Fruit fly (Drosophila melanogaster) whole organism, embryonic: ENCODE data around the gene Rnf146.

ENCODE experiments used
- Antp ChIP-seq: fragments of 200-800 bp; sonication (Bioruptor generic); optimal IDR thresholded peaks from 3 replicates; lab custom pipeline; 2016; ENCODE audit warnings: missing biosample characterization, missing genetic modification characterization
- Asciz ChIP-seq: fragments of 200-800 bp; sonication (Bioruptor generic); optimal IDR thresholded peaks from 2 replicates; lab custom pipeline; 2017; ENCODE audit warnings: missing biosample characterization, mild to moderate bottlenecking, missing genetic modification characterization, missing genetic modification reagents
- CG10267 ChIP-seq: fragments of 200-800 bp; sonication (Bioruptor generic); optimal IDR thresholded peaks from 2 replicates; lab custom pipeline; 2018; ENCODE audit warnings: missing biosample characterization, mild to moderate bottlenecking, missing genetic modification characterization, moderate library complexity
- CG12219 ChIP-seq: fragments of 200-800 bp; sonication (Bioruptor generic); optimal IDR thresholded peaks from 3 replicates; lab custom pipeline; 2018; ENCODE audit warnings: missing biosample characterization, mild to moderate bottlenecking, missing genetic modification characterization
- CG15073 ChIP-seq: fragments of 200-800 bp; sonication (Bioruptor generic); optimal IDR thresholded peaks from 2 replicates; lab custom pipeline; 2016; ENCODE audit warnings: missing biosample characterization, missing genetic modification characterization
- CG15696 ChIP-seq: fragments of 200-800 bp; sonication (Bioruptor generic); optimal IDR thresholded peaks from 2 replicates; lab custom pipeline; 2019; ENCODE audit warnings: missing biosample characterization, mild to moderate bottlenecking, missing genetic modification characterization, moderate library complexity
- CG1602 ChIP-seq: fragments of 200-800 bp; sonication (Bioruptor generic); optimal IDR thresholded peaks from 3 replicates; lab custom pipeline; 2016; ENCODE audit warnings: missing biosample characterization, missing genetic modification characterization
- CG16813 ChIP-seq: fragments of 200-800 bp; sonication (Bioruptor generic); IDR thresholded peaks from 3 replicates; pipeline ENCODE4 v1.3.6; 2022; ENCODE audit warnings: missing biosample characterization, missing genetic modification characterization; ENCODE audit not compliant: partially characterized antibody
- CG17912 ChIP-seq: fragments of 200-800 bp; sonication (Bioruptor generic); optimal IDR thresholded peaks from 2 replicates; lab custom pipeline; 2018; ENCODE audit warnings: missing biosample characterization, mild to moderate bottlenecking, missing genetic modification characterization
- CG18476 ChIP-seq: fragments of 200-800 bp; sonication (Bioruptor generic); optimal IDR thresholded peaks from 2 replicates; lab custom pipeline; 2016; ENCODE audit warnings: missing biosample characterization, mild to moderate bottlenecking, missing genetic modification characterization
- CG2875 ChIP-seq: fragments of 200-800 bp; sonication (Bioruptor generic); optimal IDR thresholded peaks from 2 replicates; lab custom pipeline; 2017; ENCODE audit warnings: missing biosample characterization, mild to moderate bottlenecking, missing genetic modification characterization, missing genetic modification reagents
- CG34376 ChIP-seq: fragments of 200-800 bp; sonication (Bioruptor generic); optimal IDR thresholded peaks from 2 replicates; lab custom pipeline; 2018; ENCODE audit warnings: missing biosample characterization, mild to moderate bottlenecking, missing genetic modification characterization
- CG3995 ChIP-seq: fragments of 200-800 bp; sonication (Bioruptor generic); optimal IDR thresholded peaks from 3 replicates; lab custom pipeline; 2016; ENCODE audit warnings: missing biosample characterization, missing genetic modification characterization
- CG4424 ChIP-seq: fragments of 200-800 bp; sonication (Bioruptor generic); optimal IDR thresholded peaks from 3 replicates; lab custom pipeline; 2016; ENCODE audit warnings: missing biosample characterization, missing genetic modification characterization
- CG4820 ChIP-seq: fragments of 200-800 bp; sonication (Bioruptor generic); optimal IDR thresholded peaks from 3 replicates; lab custom pipeline; 2016; ENCODE audit warnings: missing biosample characterization, missing genetic modification characterization
- CG6654 ChIP-seq: fragments of 200-800 bp; sonication (Bioruptor generic); optimal IDR thresholded peaks from 2 replicates; lab custom pipeline; 2017; ENCODE audit warnings: missing biosample characterization, mild to moderate bottlenecking, missing genetic modification characterization
- CG6791 ChIP-seq: fragments of 200-800 bp; sonication (Bioruptor generic); IDR thresholded peaks from 3 replicates; pipeline ENCODE4 v1.3.6; 2022; ENCODE audit warnings: missing biosample characterization, missing genetic modification characterization; ENCODE audit not compliant: partially characterized antibody
- CG7271 ChIP-seq: fragments of 200-800 bp; sonication (Bioruptor generic); optimal IDR thresholded peaks from 2 replicates; lab custom pipeline; 2018; ENCODE audit warnings: missing biosample characterization, mild to moderate bottlenecking, missing genetic modification characterization, moderate library complexity
- CG9932 ChIP-seq: fragments of 200-800 bp; sonication (Bioruptor generic); IDR thresholded peaks from 2 replicates; pipeline ENCODE4 v1.3.6; 2022; ENCODE audit warnings: missing biosample characterization, missing genetic modification characterization
- CoRest ChIP-seq: fragments of 200-800 bp; sonication (Bioruptor generic); optimal IDR thresholded peaks from 3 replicates; lab custom pipeline; 2018; ENCODE audit warnings: missing biosample characterization, mild to moderate bottlenecking, missing genetic modification characterization, moderate library complexity
- Fer2 ChIP-seq: fragments of 200-800 bp; sonication (Bioruptor generic); optimal IDR thresholded peaks from 2 replicates; lab custom pipeline; 2018; ENCODE audit warnings: missing biosample characterization, mild to moderate bottlenecking, missing genetic modification characterization, moderate library complexity
- Hand ChIP-seq: fragments of 200-800 bp; sonication (Bioruptor generic); optimal IDR thresholded peaks from 2 replicates; lab custom pipeline; 2017; ENCODE audit warnings: mild to moderate bottlenecking, missing biosample characterization, missing genetic modification reagents, missing genetic modification characterization
- Hmr ChIP-seq: fragments of 200-800 bp; sonication (Bioruptor generic); optimal IDR thresholded peaks from 3 replicates; lab custom pipeline; 2017; ENCODE audit warnings: mild to moderate bottlenecking, missing biosample characterization, missing genetic modification reagents, missing genetic modification characterization
- Hsf ChIP-seq: fragments of 200-800 bp; sonication (Bioruptor generic); optimal IDR thresholded peaks from 3 replicates; lab custom pipeline; 2016; ENCODE audit warnings: missing biosample characterization, missing genetic modification characterization
- Meics ChIP-seq: fragments of 200-800 bp; sonication (Bioruptor generic); optimal IDR thresholded peaks from 2 replicates; lab custom pipeline; 2017; ENCODE audit warnings: missing biosample characterization, mild to moderate bottlenecking, missing genetic modification characterization
- NC2β ChIP-seq: fragments of 200-800 bp; sonication (Bioruptor generic); optimal IDR thresholded peaks from 2 replicates; lab custom pipeline; 2016; ENCODE audit warnings: missing biosample characterization, missing genetic modification characterization
- Nf-YC ChIP-seq: fragments of 200-800 bp; optimal IDR thresholded peaks from 3 replicates; lab custom pipeline; 2019; ENCODE audit warnings: missing biosample characterization, mild to moderate bottlenecking, missing genetic modification characterization, moderate library complexity
- Oli ChIP-seq: fragments of 200-800 bp; sonication (Bioruptor generic); optimal IDR thresholded peaks from 2 replicates; lab custom pipeline; 2018; ENCODE audit warnings: missing biosample characterization, mild to moderate bottlenecking, missing genetic modification characterization, moderate library complexity
- Opbp ChIP-seq: fragments of 200-800 bp; sonication (Bioruptor generic); IDR thresholded peaks from 3 replicates; pipeline ENCODE4 v1.3.6; 2022; ENCODE audit warnings: missing biosample characterization, missing genetic modification characterization; ENCODE audit not compliant: partially characterized antibody
- Optix ChIP-seq: fragments of 200-800 bp; sonication (Bioruptor generic); IDR thresholded peaks from 3 replicates; pipeline ENCODE4 v1.3.6; 2022; ENCODE audit warnings: missing biosample characterization, missing genetic modification characterization
- Rx ChIP-seq: fragments of 200-800 bp; sonication (Bioruptor generic); IDR thresholded peaks from 2 replicates; pipeline ENCODE4 v1.3.6; 2022; ENCODE audit warnings: missing biosample characterization, missing genetic modification characterization
- Spps ChIP-seq: fragments of 200-800 bp; sonication (Bioruptor generic); optimal IDR thresholded peaks from 2 replicates; lab custom pipeline; 2018; ENCODE audit warnings: missing biosample characterization, mild to moderate bottlenecking, missing genetic modification characterization
- Tbp ChIP-seq: fragments of >200 bp; optimal IDR thresholded peaks from 2 replicates; lab custom pipeline; 2018; ENCODE audit warnings: missing biosample characterization, missing genetic modification characterization
- Trl ChIP-seq, 3 experiments: fragments of >200 bp in 2 of 3; fragments of 200-800 bp in 1 of 3; sonication (Bioruptor generic) in 1 of 3; optimal IDR thresholded peaks; 2 replicates in 1 of 3; 3 replicates in 2 of 3; lab custom pipeline; 2016 to 2017; ENCODE audit warnings: missing biosample characterization in 1 of 3, missing genetic modification characterization in 1 of 3
- Xbp1 ChIP-seq: fragments of 200-800 bp; sonication (Bioruptor generic); optimal IDR thresholded peaks from 3 replicates; lab custom pipeline; 2016; ENCODE audit warnings: missing biosample characterization, mild to moderate bottlenecking, missing genetic modification characterization
- bab2 ChIP-seq: fragments of 200-800 bp; sonication (Bioruptor generic); optimal IDR thresholded peaks from 2 replicates; lab custom pipeline; 2016; ENCODE audit warnings: missing biosample characterization, missing genetic modification characterization
- fd3F ChIP-seq: fragments of 200-800 bp; sonication (Bioruptor generic); optimal IDR thresholded peaks from 2 replicates; lab custom pipeline; 2018; ENCODE audit warnings: missing biosample characterization, mild to moderate bottlenecking, missing genetic modification characterization, moderate library complexity
- gro ChIP-seq: fragments of 200-800 bp; sonication (Bioruptor generic); optimal IDR thresholded peaks from 2 replicates; lab custom pipeline; 2016; ENCODE audit warnings: missing biosample characterization, missing genetic modification characterization
- hkb ChIP-seq, 2 experiments: fragments of 200-800 bp in 1 of 2; fragments of >200 bp in 1 of 2; sonication (Bioruptor generic) in 1 of 2; IDR thresholded peaks in 1 of 2; optimal IDR thresholded peaks in 1 of 2; 2 replicates each; pipeline versions ENCODE4 v1.3.6 to Lab custom; 2017 to 2022; ENCODE audit warnings: missing biosample characterization in 1 of 2, missing genetic modification characterization in 1 of 2
- jigr1 ChIP-seq: fragments of 200-800 bp; sonication (Bioruptor generic); IDR thresholded peaks from 3 replicates; pipeline ENCODE4 v1.3.6; 2022; ENCODE audit warnings: missing biosample characterization, missing genetic modification characterization
- kah ChIP-seq: fragments of 200-800 bp; sonication (Bioruptor generic); optimal IDR thresholded peaks from 2 replicates; lab custom pipeline; 2018; ENCODE audit warnings: missing biosample characterization, mild to moderate bottlenecking, missing genetic modification characterization
- klu ChIP-seq: fragments of 200-800 bp; sonication (Bioruptor generic); IDR thresholded peaks from 2 replicates; pipeline ENCODE4 v1.3.6; 2022; ENCODE audit warnings: missing biosample characterization, missing genetic modification characterization
- org-1 ChIP-seq: fragments of 200-800 bp; sonication (Bioruptor generic); optimal IDR thresholded peaks from 2 replicates; lab custom pipeline; 2017; ENCODE audit warnings: missing biosample characterization, missing genetic modification characterization
- pho ChIP-seq: fragments of 200-800 bp; sonication (Bioruptor generic); optimal IDR thresholded peaks from 2 replicates; lab custom pipeline; 2016; ENCODE audit warnings: missing biosample characterization, missing genetic modification characterization
- scrt ChIP-seq: fragments of 200-800 bp; sonication (Bioruptor generic); optimal IDR thresholded peaks from 2 replicates; lab custom pipeline; 2018; ENCODE audit warnings: missing biosample characterization, mild to moderate bottlenecking, missing genetic modification characterization, moderate library complexity
- trh ChIP-seq: fragments of 200-800 bp; sonication (Bioruptor generic); optimal IDR thresholded peaks from 2 replicates; lab custom pipeline; 2016; ENCODE audit warnings: missing biosample characterization, missing genetic modification characterization
- vnd ChIP-seq: fragments of 200-800 bp; sonication (Bioruptor generic); IDR thresholded peaks from 3 replicates; pipeline ENCODE4 v1.3.6; 2022; ENCODE audit warnings: missing biosample characterization, missing genetic modification characterization; ENCODE audit not compliant: partially characterized antibody
- yki ChIP-seq: fragments of >200 bp; optimal IDR thresholded peaks from 3 replicates; lab custom pipeline; 2018
- zen ChIP-seq: fragments of 200-800 bp; sonication (Bioruptor generic); optimal IDR thresholded peaks from 3 replicates; lab custom pipeline; 2018; ENCODE audit warnings: missing biosample characterization, mild to moderate bottlenecking, missing genetic modification characterization, moderate library complexity

Rnf146 gene

dm6 chr3L:19598369-19599148, 44.1 kb downstream of the Rnf146 start, which contains the start of the genes ash1 and Taf6 (continued):
- no peak for TF ChIP-seq Trl (optimal IDR thresholded peaks at IDR 0.05; lab: Kevin White, UChicago)
- no peak for TF ChIP-seq Trl (GFP tag; optimal IDR thresholded peaks at IDR 0.05; lab: Kevin White, UChicago)
- no peak for TF ChIP-seq Hand (GFP tag; lab: Kevin White, UChicago)
- TF ChIP-seq Asciz (GFP tag; lab: Kevin White, UChicago): no peak
- no peak for TF ChIP-seq Rx (GFP tag; lab: Robert Waterston, UW)
- TF ChIP-seq CG15073 (GFP tag; lab: Kevin White, UChicago): no peak
- TF ChIP-seq hkb (optimal IDR thresholded peaks at IDR 0.05; lab: Kevin White, UChicago): peak; percentile 13
- TF ChIP-seq hkb (GFP tag; IDR thresholded peaks at IDR 0.05; lab: Robert Waterston, UW): no peak
- TF ChIP-seq CG15696 (tag; lab: Kevin White, UChicago): no peak
- no peak for TF ChIP-seq jigr1 (GFP tag; lab: Robert Waterston, UW)
- TF ChIP-seq bab2: no peak
- TF ChIP-seq CG9932 (GFP tag; lab: Robert Waterston, UW): no peak; the same call in 1 of the 2 replicates
- no peak for TF ChIP-seq CG12219 (GFP tag; lab: Kevin White, UChicago)
- TF ChIP-seq trh: no peak
- no peak for TF ChIP-seq NC2β (GFP tag; lab: Kevin White, UChicago)
- TF ChIP-seq Xbp1 (GFP tag; lab: Kevin White, UChicago): no peak
- TF ChIP-seq CG7271: no peak
- peak; percentile 70 for TF ChIP-seq vnd (GFP tag; lab: Robert Waterston, UW)
- TF ChIP-seq CG1602 (GFP tag; lab: Kevin White, UChicago): no peak
- TF ChIP-seq Tbp (GFP tag; lab: Kevin White, UChicago): no peak
- TF ChIP-seq CG6791 (GFP tag; lab: Robert Waterston, UW): peak; percentile 67
- no peak for TF ChIP-seq Opbp (GFP tag; lab: Robert Waterston, UW)
- TF ChIP-seq Optix (GFP tag; lab: Robert Waterston, UW): no peak
- TF ChIP-seq scrt (GFP tag; lab: Kevin White, UChicago): no peak
- peak; percentile 57 for TF ChIP-seq CG10267
- TF ChIP-seq CG6654 (GFP tag; lab: Kevin White, UChicago): no peak
- no peak for TF ChIP-seq fd3F (GFP tag; lab: Kevin White, UChicago)
- no peak for TF ChIP-seq Antp
- TF ChIP-seq CG3995: no peak
- TF ChIP-seq CG4820: no peak
- no peak for TF ChIP-seq Hmr
- no peak for TF ChIP-seq Oli
- no peak for TF ChIP-seq kah (GFP tag; lab: Kevin White, UChicago)
- no peak for TF ChIP-seq klu
- TF ChIP-seq Fer2 (tag; lab: Kevin White, UChicago): no peak
- no peak for TF ChIP-seq Hsf (GFP tag; lab: Kevin White, UChicago)
- TF ChIP-seq pho (GFP tag; lab: Kevin White, UChicago): no peak
- no peak for TF ChIP-seq CG2875
- no peak for TF ChIP-seq CG17912
- TF ChIP-seq CG34376: no peak
- TF ChIP-seq zen (tag; lab: Kevin White, UChicago): peak; percentile 12
- TF ChIP-seq Spps (tag; lab: Kevin White, UChicago): no peak
- no peak for TF ChIP-seq Nf-YC
- TF ChIP-seq CG16813 (GFP tag; lab: Robert Waterston, UW): peak; percentile 75
- no peak for TF ChIP-seq Meics
- no peak for TF ChIP-seq org-1
- no peak for TF ChIP-seq yki (lab: Kevin White, UChicago)
- TF ChIP-seq CoRest (tag; lab: Kevin White, UChicago): peak; percentile 48
- no peak for TF ChIP-seq CG18476
- TF ChIP-seq CG4424 (GFP tag; lab: Kevin White, UChicago): no peak
- TF ChIP-seq gro (GFP tag; lab: Kevin White, UChicago): no peak
